Worm (Caenorhabditis elegans): ENCODE measurements around the gene dpr-1.

- TF ChIP-seq F13C5.2 (tag; optimal IDR thresholded peaks at IDR 0.05) (no peak), scrt-1 (GFP tag; IDR thresholded peaks at IDR 0.05) (no peak), ama-1 (optimal IDR thresholded peaks at IDR 0.05) (no peak), ets-7 (tag; optimal IDR thresholded peaks at IDR 0.05) (no peak), pes-1 (GFP tag; IDR thresholded peaks at IDR 0.05) (no peak), flt-1 (GFP tag; IDR thresholded peaks at IDR 0.05) (no peak), sea-1 (GFP tag; conservative IDR thresholded peaks at IDR 0.05) (no peak), tbx-11 (GFP tag; IDR thresholded peaks at IDR 0.05) (no peak), hmg-4 (GFP tag; optimal IDR thresholded peaks at IDR 0.05) (no peak), tbx-37 (GFP tag; conservative IDR thresholded peaks at IDR 0.05) (no peak), B0310.2 (tag; optimal IDR thresholded peaks at IDR 0.05) (no peak), ceh-36 (tag; optimal IDR thresholded peaks at IDR 0.05) (no peak)
Observed at ce11 chrV:13936850-13937249, 5.1 kb downstream of the dpr-1 start, which contains the start of gene srw-145.

All from whole organism, early embryonic.